Fruit fly (Drosophila melanogaster) whole organism, embryonic: ENCODE data around the gene CG17105.

Experiments used
- CG10321 ChIP-seq: fragments of 200-800 bp; sonication (Bioruptor generic); IDR thresholded peaks from 2 replicates; pipeline ENCODE4 v1.3.6; 2022; ENCODE audit warnings: missing biosample characterization, missing genetic modification characterization
- CG11456 ChIP-seq: fragments of 200-800 bp; sonication (Bioruptor generic); IDR thresholded peaks from 3 replicates; pipeline ENCODE4 v1.3.6; 2022; ENCODE audit warnings: missing biosample characterization, missing genetic modification characterization
- CG12104 ChIP-seq: fragments of 200-800 bp; sonication (Bioruptor generic); optimal IDR thresholded peaks from 3 replicates; lab custom pipeline; 2016; ENCODE audit warnings: missing biosample characterization, missing genetic modification characterization
- CG12769 ChIP-seq: fragments of 200-800 bp; sonication (Bioruptor generic); optimal IDR thresholded peaks from 2 replicates; lab custom pipeline; 2019; ENCODE audit warnings: missing biosample characterization, mild to moderate bottlenecking, missing genetic modification characterization, moderate library complexity
- CG13424 ChIP-seq: fragments of 200-800 bp; sonication (Bioruptor generic); optimal IDR thresholded peaks from 2 replicates; lab custom pipeline; 2019; ENCODE audit warnings: missing biosample characterization, mild to moderate bottlenecking, missing genetic modification characterization, moderate library complexity
- CG16779 ChIP-seq: fragments of 200-800 bp; sonication (Bioruptor generic); IDR thresholded peaks from 2 replicates; pipeline ENCODE4 v1.3.6; 2022; ENCODE audit warnings: missing biosample characterization, missing genetic modification characterization
- CG16813 ChIP-seq: fragments of 200-800 bp; sonication (Bioruptor generic); IDR thresholded peaks from 3 replicates; pipeline ENCODE4 v1.3.6; 2022; ENCODE audit warnings: missing biosample characterization, missing genetic modification characterization; ENCODE audit not compliant: partially characterized antibody
- CG16863 ChIP-seq: fragments of 200-800 bp; sonication (Bioruptor generic); optimal IDR thresholded peaks from 3 replicates; lab custom pipeline; 2016; ENCODE audit warnings: missing biosample characterization, missing genetic modification characterization
- CG17328 ChIP-seq: fragments of 200-800 bp; sonication (Bioruptor generic); IDR thresholded peaks from 2 replicates; pipeline ENCODE4 v1.3.6; 2022; ENCODE audit warnings: missing biosample characterization, missing genetic modification characterization
- CG17802 ChIP-seq: fragments of 200-800 bp; sonication (Bioruptor generic); optimal IDR thresholded peaks from 2 replicates; lab custom pipeline; 2018; ENCODE audit warnings: missing biosample characterization, mild to moderate bottlenecking, missing genetic modification characterization, moderate library complexity
- CG18619 ChIP-seq: fragments of 200-800 bp; sonication (Bioruptor generic); optimal IDR thresholded peaks from 3 replicates; lab custom pipeline; 2017; ENCODE audit warnings: missing biosample characterization, mild to moderate bottlenecking, missing genetic modification characterization
- CG18764 ChIP-seq: fragments of 200-800 bp; sonication (Bioruptor generic); optimal IDR thresholded peaks from 3 replicates; lab custom pipeline; 2016; ENCODE audit warnings: missing biosample characterization, missing genetic modification characterization
- CG2116 ChIP-seq: fragments of 200-800 bp; sonication (Bioruptor generic); optimal IDR thresholded peaks from 3 replicates; lab custom pipeline; 2018; ENCODE audit warnings: missing biosample characterization, mild to moderate bottlenecking, missing genetic modification characterization
- CG32767 ChIP-seq: fragments of 200-800 bp; sonication (Bioruptor generic); IDR thresholded peaks from 2 replicates; pipeline ENCODE4 v1.3.6; 2022; ENCODE audit warnings: missing biosample characterization, missing genetic modification characterization
- CG5180 ChIP-seq: fragments of 200-800 bp; sonication (Bioruptor generic); optimal IDR thresholded peaks from 3 replicates; lab custom pipeline; 2017; ENCODE audit warnings: missing biosample characterization, missing genetic modification characterization, mild to moderate bottlenecking, moderate library complexity, missing genetic modification reagents
- CG6175 ChIP-seq: fragments of 200-800 bp; sonication (Bioruptor generic); IDR thresholded peaks from 3 replicates; pipeline ENCODE4 v1.3.6; 2022; ENCODE audit warnings: missing biosample characterization, missing genetic modification characterization
- CG7928 ChIP-seq: fragments of 200-800 bp; sonication (Bioruptor generic); optimal IDR thresholded peaks from 2 replicates; lab custom pipeline; 2017; ENCODE audit warnings: missing biosample characterization, mild to moderate bottlenecking, missing genetic modification characterization
- CG8359 ChIP-seq: fragments of 200-800 bp; sonication (Bioruptor generic); optimal IDR thresholded peaks from 2 replicates; lab custom pipeline; 2017; ENCODE audit warnings: missing biosample characterization, mild to moderate bottlenecking, missing genetic modification characterization, borderline replicate concordance
- CG8944 ChIP-seq: fragments of 200-800 bp; sonication (Bioruptor generic); optimal IDR thresholded peaks from 3 replicates; lab custom pipeline; 2016; ENCODE audit warnings: missing biosample characterization, missing genetic modification characterization
- CHES-1-like ChIP-seq: fragments of 200-800 bp; sonication (Bioruptor generic); optimal IDR thresholded peaks from 2 replicates; lab custom pipeline; 2016; ENCODE audit warnings: missing biosample characterization, missing genetic modification characterization
- Dip3 ChIP-seq: fragments of 200-800 bp; sonication (Bioruptor generic); optimal IDR thresholded peaks from 3 replicates; lab custom pipeline; 2016; ENCODE audit warnings: missing biosample characterization, missing genetic modification characterization
- Elba2 ChIP-seq: fragments of 200-800 bp; sonication (Bioruptor generic); optimal IDR thresholded peaks from 3 replicates; lab custom pipeline; 2016; ENCODE audit warnings: missing biosample characterization, missing genetic modification characterization
- Gsc ChIP-seq: fragments of 200-800 bp; sonication (Bioruptor generic); IDR thresholded peaks from 2 replicates; pipeline ENCODE4 v1.3.6; 2022; ENCODE audit warnings: missing biosample characterization, missing genetic modification characterization
- Gug ChIP-seq: fragments of 200-800 bp; sonication (Bioruptor generic); IDR thresholded peaks from 4 replicates; pipeline ENCODE4 v1.3.6; 2022; ENCODE audit warnings: missing biosample characterization, missing genetic modification characterization
- Mes4 ChIP-seq: fragments of 200-800 bp; sonication (Bioruptor generic); optimal IDR thresholded peaks from 2 replicates; lab custom pipeline; 2016; ENCODE audit warnings: missing biosample characterization, missing genetic modification characterization
- Mrtf ChIP-seq: fragments of 200-800 bp; sonication (Bioruptor generic); IDR thresholded peaks from 3 replicates; pipeline ENCODE4 v1.3.6; 2022; ENCODE audit warnings: missing biosample characterization, missing genetic modification characterization
- Myb ChIP-seq: fragments of 200-800 bp; sonication (Bioruptor generic); optimal IDR thresholded peaks from 2 replicates; lab custom pipeline; 2016; ENCODE audit warnings: missing biosample characterization, missing genetic modification characterization
- Neu2 ChIP-seq: fragments of 200-800 bp; sonication (Bioruptor generic); optimal IDR thresholded peaks from 3 replicates; lab custom pipeline; 2016; ENCODE audit warnings: missing biosample characterization, missing genetic modification characterization, borderline replicate concordance
- Nf-YB ChIP-seq: fragments of 200-800 bp; sonication (Bioruptor generic); optimal IDR thresholded peaks from 3 replicates; lab custom pipeline; 2019; ENCODE audit warnings: missing biosample characterization, mild to moderate bottlenecking, missing genetic modification characterization, moderate library complexity
- Scr ChIP-seq: fragments of 200-800 bp; sonication (Bioruptor generic); IDR thresholded peaks from 2 replicates; pipeline ENCODE4 v1.3.6; 2022; ENCODE audit warnings: missing biosample characterization, missing genetic modification characterization; ENCODE audit not compliant: partially characterized antibody
- Sin3A ChIP-seq: fragments of >200 bp; optimal IDR thresholded peaks from 2 replicates; lab custom pipeline; 2018
- Six4 ChIP-seq: fragments of 200-800 bp; sonication (Bioruptor generic); optimal IDR thresholded peaks from 2 replicates; lab custom pipeline; 2016; ENCODE audit warnings: missing biosample characterization, missing genetic modification characterization
- Spps ChIP-seq: fragments of 200-800 bp; sonication (Bioruptor generic); optimal IDR thresholded peaks from 2 replicates; lab custom pipeline; 2018; ENCODE audit warnings: missing biosample characterization, mild to moderate bottlenecking, missing genetic modification characterization
- Sry-β ChIP-seq: fragments of 200-800 bp; sonication (Bioruptor generic); optimal IDR thresholded peaks from 2 replicates; lab custom pipeline; 2018; ENCODE audit warnings: missing biosample characterization, mild to moderate bottlenecking, missing genetic modification characterization, moderate library complexity
- Sry-δ ChIP-seq: fragments of 200-800 bp; sonication (Bioruptor generic); optimal IDR thresholded peaks from 2 replicates; lab custom pipeline; 2016; ENCODE audit warnings: missing biosample characterization, missing genetic modification characterization
- ap ChIP-seq: fragments of 200-800 bp; sonication (Bioruptor generic); IDR thresholded peaks from 2 replicates; pipeline ENCODE4 v1.3.6; 2022; ENCODE audit warnings: missing biosample characterization, missing genetic modification characterization
- cato ChIP-seq: fragments of 200-800 bp; sonication (Bioruptor generic); optimal IDR thresholded peaks from 2 replicates; lab custom pipeline; 2016; ENCODE audit warnings: missing biosample characterization, missing genetic modification characterization, borderline replicate concordance
- caup ChIP-seq: fragments of 200-800 bp; sonication (Bioruptor generic); optimal IDR thresholded peaks from 3 replicates; lab custom pipeline; 2017; ENCODE audit warnings: missing biosample characterization, mild to moderate bottlenecking, missing genetic modification characterization, moderate library complexity; ENCODE audit not compliant: severe bottlenecking
- crp ChIP-seq, 2 experiments: fragments of 200-800 bp; sonication (Bioruptor generic); optimal IDR thresholded peaks; 2 replicates in 1 of 2; 3 replicates in 1 of 2; lab custom pipeline; 2017; ENCODE audit warnings: missing biosample characterization in 2 of 2, missing genetic modification characterization in 2 of 2, mild to moderate bottlenecking in 1 of 2, moderate library complexity in 1 of 2
- gsb ChIP-seq: fragments of 200-800 bp; sonication (Bioruptor generic); IDR thresholded peaks from 2 replicates; pipeline ENCODE4 v1.3.6; 2022; ENCODE audit warnings: missing biosample characterization, missing genetic modification characterization
- gsb-n ChIP-seq: fragments of 200-800 bp; sonication (Bioruptor generic); optimal IDR thresholded peaks from 3 replicates; lab custom pipeline; 2018; ENCODE audit warnings: missing biosample characterization, mild to moderate bottlenecking, missing genetic modification characterization
- h ChIP-seq: fragments of >200 bp; optimal IDR thresholded peaks from 2 replicates; lab custom pipeline; 2017
- insv ChIP-seq, 2 experiments: fragments of 200-800 bp; sonication (Bioruptor generic); optimal IDR thresholded peaks; 3 replicates each; lab custom pipeline; 2016 to 2018; ENCODE audit warnings: missing biosample characterization in 2 of 2, missing genetic modification characterization in 2 of 2
- ken ChIP-seq: fragments of 200-800 bp; sonication (Bioruptor generic); IDR thresholded peaks from 3 replicates; pipeline ENCODE4 v1.3.6; 2022; ENCODE audit warnings: missing biosample characterization, missing genetic modification characterization
- maf-S ChIP-seq: fragments of 200-800 bp; sonication (Bioruptor generic); optimal IDR thresholded peaks from 2 replicates; lab custom pipeline; 2016; ENCODE audit warnings: missing biosample characterization, missing genetic modification characterization
- mld ChIP-seq: fragments of 200-800 bp; sonication (Bioruptor generic); IDR thresholded peaks from 3 replicates; pipeline ENCODE4 v1.3.6; 2022; ENCODE audit warnings: missing biosample characterization, missing genetic modification characterization; ENCODE audit not compliant: partially characterized antibody
- odd ChIP-seq: fragments of 200-800 bp; sonication (Bioruptor generic); optimal IDR thresholded peaks from 2 replicates; lab custom pipeline; 2017; ENCODE audit warnings: missing biosample characterization, mild to moderate bottlenecking, missing genetic modification characterization
- pho ChIP-seq: fragments of 200-800 bp; sonication (Bioruptor generic); optimal IDR thresholded peaks from 2 replicates; lab custom pipeline; 2016; ENCODE audit warnings: missing biosample characterization, missing genetic modification characterization
- psq ChIP-seq: fragments of 200-800 bp; sonication (Bioruptor generic); optimal IDR thresholded peaks from 2 replicates; lab custom pipeline; 2017; ENCODE audit warnings: missing biosample characterization, missing genetic modification characterization
- twi ChIP-seq: fragments of 200-800 bp; optimal IDR thresholded peaks from 2 replicates; lab custom pipeline; 2019; ENCODE audit warnings: missing biosample characterization, mild to moderate bottlenecking, missing genetic modification characterization, moderate library complexity
- z ChIP-seq: fragments of 200-800 bp; sonication (Bioruptor generic); IDR thresholded peaks from 3 replicates; pipeline ENCODE4 v1.3.6; 2022; ENCODE audit warnings: missing biosample characterization, missing genetic modification characterization
- zfh2 ChIP-seq: fragments of 200-800 bp; sonication (Bioruptor generic); optimal IDR thresholded peaks from 2 replicates; lab custom pipeline; 2016; ENCODE audit warnings: missing biosample characterization, missing genetic modification characterization

CG17105 gene

DNA sequence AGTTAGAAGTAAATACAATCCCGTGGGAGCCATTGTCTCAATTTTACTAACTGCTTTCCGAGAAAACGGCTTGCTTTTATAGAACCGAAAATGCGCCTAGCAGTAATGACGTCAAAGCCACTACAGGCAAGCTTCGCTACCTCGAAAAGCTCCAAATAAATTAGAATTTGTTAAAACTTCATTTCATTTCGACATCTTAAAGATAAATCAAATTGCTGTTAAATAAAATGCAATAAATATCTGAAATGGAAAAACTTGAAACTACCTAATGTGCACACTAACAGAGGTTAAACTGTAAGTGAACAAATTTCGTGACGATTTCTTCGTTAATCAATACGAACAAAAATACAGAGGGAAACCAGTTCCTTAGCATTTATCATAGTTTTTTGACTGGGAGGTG lies 17.2 kb downstream of the CG17105 start, which contains the start of gene CG7300 (continued):
- TF ChIP-seq mld (GFP tag; lab: Robert Waterston, UW) (no peak), h (lab: Kevin White, UChicago) (no peak), caup (GFP tag; lab: Kevin White, UChicago) (peak; percentile 45), CG16813 (no peak), CG17802 (tag; lab: Kevin White, UChicago) (no peak), maf-S (GFP tag; lab: Kevin White, UChicago) (no peak), Spps (peak; percentile 40), Elba2 (no peak), psq (GFP tag; lab: Kevin White, UChicago) (no peak), Nf-YB (peak; percentile 5), Sry-β (no peak), CG6175 (GFP tag; lab: Robert Waterston, UW) (0 out of 3 replicates have a peak, but pooled peaks have one; percentile 17), Myb (GFP tag; lab: Kevin White, UChicago) (peak; percentile 3), crp (GFP tag; optimal IDR thresholded peaks at IDR 0.05; lab: Kevin White, UChicago) (no peak), Gsc (GFP tag; lab: Robert Waterston, UW) (no peak), CG32767 (GFP tag; lab: Robert Waterston, UW) (no peak), z (GFP tag; lab: Robert Waterston, UW) (no peak), Mrtf (GFP tag; lab: Robert Waterston, UW) (no peak), insv (GFP tag; optimal IDR thresholded peaks at IDR 0.05; lab: Kevin White, UChicago) (no peak), zfh2 (GFP tag; lab: Kevin White, UChicago) (no peak), CG16779 (GFP tag; lab: Robert Waterston, UW) (no peak), pho (GFP tag; lab: Kevin White, UChicago) (peak; percentile 36), Sry-δ (GFP tag; lab: Kevin White, UChicago) (no peak), CG11456 (GFP tag; lab: Robert Waterston, UW) (peak; percentile 76), CG8359 (GFP tag; lab: Kevin White, UChicago) (no peak), CG7928 (GFP tag; lab: Kevin White, UChicago) (peak; percentile 38), CG10321 (GFP tag; lab: Robert Waterston, UW) (no peak), CG18764 (GFP tag; lab: Kevin White, UChicago) (no peak), CG13424 (tag; lab: Kevin White, UChicago) (peak; percentile 40), twi (tag; lab: Kevin White, UChicago) (no peak), Dip3 (GFP tag; lab: Kevin White, UChicago) (peak; percentile 57), ap (GFP tag; lab: Robert Waterston, UW) (no peak), CG12769 (tag; lab: Kevin White, UChicago) (peak; percentile 53), Six4 (GFP tag; lab: Kevin White, UChicago) (no peak), CG18619 (peak; percentile 23), CG8944 (GFP tag; lab: Kevin White, UChicago) (peak; percentile 23), Mes4 (GFP tag; lab: Kevin White, UChicago) (no peak), CG16863 (GFP tag; lab: Kevin White, UChicago) (no peak), cato (GFP tag; lab: Kevin White, UChicago) (peak; percentile 5), ken (no peak), CG2116 (no peak), CHES-1-like (GFP tag; lab: Kevin White, UChicago) (no peak), CG12104 (GFP tag; lab: Kevin White, UChicago) (no peak), CG5180 (GFP tag; lab: Kevin White, UChicago) (no peak), gsb (GFP tag; lab: Robert Waterston, UW) (0 out of 2 replicates have a peak, but pooled peaks have one; percentile 38), odd (no peak), gsb-n (peak; percentile 32), Sin3A (lab: Kevin White, UChicago) (no peak), CG17328 (GFP tag; lab: Robert Waterston, UW) (peak; percentile 49), Neu2 (GFP tag; lab: Kevin White, UChicago) (no peak), Scr (GFP tag; lab: Robert Waterston, UW) (no peak), Gug (GFP tag; lab: Robert Waterston, UW) (peak; percentile 44; the same call in 2 of the 4 replicates)
